Worm (Caenorhabditis elegans): ENCODE results near the gene str-116.

str-116 gene

ce11 chrV:11307781-11308180 lies 41.0 kb downstream of the str-116 start:
- TF ChIP-seq ceh-18 (tag; optimal IDR thresholded peaks at IDR 0.05) (peak; percentile 83), tbx-7 (tag; optimal IDR thresholded peaks at IDR 0.05) (no peak), pat-9 (tag; optimal IDR thresholded peaks at IDR 0.05) (no peak), rnt-1 (tag; optimal IDR thresholded peaks at IDR 0.05) (peak; percentile 75), pag-3 (tag; optimal IDR thresholded peaks at IDR 0.05; ENCODE audit: borderline replicate concordance) (no peak), ama-1 (optimal IDR thresholded peaks at IDR 0.05) (no peak), hlh-8 (tag; optimal IDR thresholded peaks at IDR 0.05) (no peak), ceh-2 (tag; optimal IDR thresholded peaks at IDR 0.05) (no peak), mec-3 (tag; optimal IDR thresholded peaks at IDR 0.05; ENCODE audit: borderline replicate concordance) (no peak), ceh-14 (tag; optimal IDR thresholded peaks at IDR 0.05) (no peak), unc-55 (GFP tag; optimal IDR thresholded peaks at IDR 0.05) (peak; percentile 95), che-1 (tag; optimal IDR thresholded peaks at IDR 0.05) (no peak), pqm-1 (tag; optimal IDR thresholded peaks at IDR 0.05) (no peak), nfya-1 (tag; optimal IDR thresholded peaks at IDR 0.05) (peak; percentile 6), sox-2 (GFP tag; IDR thresholded peaks at IDR 0.05) (no peak), unc-3 (GFP tag; conservative IDR thresholded peaks at IDR 0.05) (no peak), unc-3 (tag; optimal IDR thresholded peaks at IDR 0.05) (no peak), gmeb-2 (tag; optimal IDR thresholded peaks at IDR 0.05) (no peak), ceh-31 (tag; optimal IDR thresholded peaks at IDR 0.05) (no peak), lin-11 (tag; optimal IDR thresholded peaks at IDR 0.05) (no peak), pha-2 (tag; optimal IDR thresholded peaks at IDR 0.05) (no peak)

- TF ChIP-seq C08G9.2 (tag; optimal IDR thresholded peaks at IDR 0.05) (no peak), ceh-2 (tag; optimal IDR thresholded peaks at IDR 0.05) (no peak), nfya-1 (tag; optimal IDR thresholded peaks at IDR 0.05) (no peak), fkh-10 (GFP tag; optimal IDR thresholded peaks at IDR 0.05) (no peak), ceh-9 (tag; optimal IDR thresholded peaks at IDR 0.05) (no peak), hlh-6 (tag; optimal IDR thresholded peaks at IDR 0.05) (no peak), pros-1 (tag; optimal IDR thresholded peaks at IDR 0.05) (no peak), dve-1 (tag; optimal IDR thresholded peaks at IDR 0.05) (no peak), tbx-2 (tag; optimal IDR thresholded peaks at IDR 0.05) (no peak), ttx-3 (tag; optimal IDR thresholded peaks at IDR 0.05) (no peak), sox-2 (GFP tag; IDR thresholded peaks at IDR 0.05) (no peak), elt-4 (tag; optimal IDR thresholded peaks at IDR 0.05) (no peak), hlh-13 (GFP tag; optimal IDR thresholded peaks at IDR 0.05) (no peak), nhr-11 (tag; optimal IDR thresholded peaks at IDR 0.05) (no peak), hlh-8 (tag; optimal IDR thresholded peaks at IDR 0.05) (no peak), hlh-30 (tag; optimal IDR thresholded peaks at IDR 0.05; ENCODE audit: insufficient read depth) (no peak), hlh-15 (tag; optimal IDR thresholded peaks at IDR 0.05) (no peak), ceh-18 (tag; optimal IDR thresholded peaks at IDR 0.05) (no peak), lim-6 (tag; optimal IDR thresholded peaks at IDR 0.05) (no peak), unc-55 (GFP tag; optimal IDR thresholded peaks at IDR 0.05) (no peak)
Measured at ce11 chrV:11308346-11308745, 41.6 kb downstream of the str-116 start, which contains the start of gene snf-11. TSS of gene snf-11 (minus strand) at chrV:11308446.

ce11 chrV:11308915-11309314 lies 42.1 kb downstream of the str-116 start:
- TF ChIP-seq ceh-9 (tag; optimal IDR thresholded peaks at IDR 0.05): no peak
- no peak for TF ChIP-seq ahr-1 (tag; optimal IDR thresholded peaks at IDR 0.05)
- no peak for TF ChIP-seq elt-4 (tag; optimal IDR thresholded peaks at IDR 0.05)
- no peak for TF ChIP-seq ceh-6 (GFP tag; optimal IDR thresholded peaks at IDR 0.05)
- no peak for TF ChIP-seq ama-1 (optimal IDR thresholded peaks at IDR 0.05)
- no peak for TF ChIP-seq nhr-11 (tag; optimal IDR thresholded peaks at IDR 0.05)
- TF ChIP-seq ceh-34 (tag; optimal IDR thresholded peaks at IDR 0.05): peak; percentile 6
- no peak for TF ChIP-seq madf-2 (tag; optimal IDR thresholded peaks at IDR 0.05)
- TF ChIP-seq lim-6 (tag; optimal IDR thresholded peaks at IDR 0.05): no peak
- TF ChIP-seq gmeb-2 (tag; optimal IDR thresholded peaks at IDR 0.05): no peak
- no peak for TF ChIP-seq pqm-1 (tag; optimal IDR thresholded peaks at IDR 0.05)
- no peak for TF ChIP-seq mec-3 (tag; optimal IDR thresholded peaks at IDR 0.05; ENCODE audit: borderline replicate concordance)
- no peak for TF ChIP-seq ceh-14 (tag; optimal IDR thresholded peaks at IDR 0.05)
- TF ChIP-seq nfya-1 (tag; optimal IDR thresholded peaks at IDR 0.05): peak; percentile 59
- no peak for TF ChIP-seq zip-5 (tag; optimal IDR thresholded peaks at IDR 0.05)
- peak; percentile 19 for TF ChIP-seq pat-9 (tag; optimal IDR thresholded peaks at IDR 0.05)
- TF ChIP-seq C08G9.2 (tag; optimal IDR thresholded peaks at IDR 0.05): no peak
- no peak for TF ChIP-seq hlh-30 (tag; optimal IDR thresholded peaks at IDR 0.05; ENCODE audit: insufficient read depth)
- TF ChIP-seq dmd-4 (tag; optimal IDR thresholded peaks at IDR 0.05; ENCODE audit: borderline replicate concordance): no peak
- no peak for TF ChIP-seq C38D4.7 (GFP tag; optimal IDR thresholded peaks at IDR 0.05)
- TF ChIP-seq nhr-232 (tag; optimal IDR thresholded peaks at IDR 0.05): no peak
- TF ChIP-seq fkh-10 (GFP tag; optimal IDR thresholded peaks at IDR 0.05): no peak
- TF ChIP-seq ttx-3 (tag; optimal IDR thresholded peaks at IDR 0.05): no peak
- no peak for TF ChIP-seq elt-2 (tag; optimal IDR thresholded peaks at IDR 0.05)
- TF ChIP-seq sox-2 (GFP tag; IDR thresholded peaks at IDR 0.05): no peak
- TF ChIP-seq hlh-6 (tag; optimal IDR thresholded peaks at IDR 0.05): peak; percentile 15
- TF ChIP-seq sox-4 (tag; optimal IDR thresholded peaks at IDR 0.05): no peak
- no peak for TF ChIP-seq che-1 (tag; optimal IDR thresholded peaks at IDR 0.05)
- TF ChIP-seq ceh-18 (tag; optimal IDR thresholded peaks at IDR 0.05): peak; percentile 85
- no peak for TF ChIP-seq F13H6.1 (tag; optimal IDR thresholded peaks at IDR 0.05)
- no peak for TF ChIP-seq unc-86 (tag; optimal IDR thresholded peaks at IDR 0.05)

All from whole organism, late embryonic.